Worm (Caenorhabditis elegans) whole organism, mixed stage, embryonic: Measurements from ENCODE around the gene C18H7.4.

ENCODE experiments used
- bed-3 ChIP-seq: fragments of 200-800 bp; sonication (Bioruptor generic); optimal IDR thresholded peaks from 3 replicates; lab custom pipeline; 2018; ENCODE audit warnings: mild to moderate bottlenecking, missing genetic modification characterization, moderate library complexity, missing compliant biosample characterization
- blmp-1 ChIP-seq: fragments of 150-350 bp; optimal IDR thresholded peaks from 2 replicates; lab custom pipeline; 2014; ENCODE audit warnings: missing biosample characterization, missing genetic modification characterization
- ceh-39 ChIP-seq: fragments of 150-350 bp; optimal IDR thresholded peaks from 2 replicates; lab custom pipeline; 2014; ENCODE audit warnings: missing biosample characterization, missing genetic modification characterization
- ceh-43 ChIP-seq: fragments of 200-800 bp; sonication (Bioruptor generic); optimal IDR thresholded peaks from 2 replicates; lab custom pipeline; 2018; ENCODE audit warnings: mild to moderate bottlenecking, missing genetic modification characterization, moderate library complexity, missing compliant biosample characterization
- ceh-83 ChIP-seq: fragments of 200-800 bp; sonication (Bioruptor generic); optimal IDR thresholded peaks from 2 replicates; lab custom pipeline; 2018; ENCODE audit warnings: mild to moderate bottlenecking, missing genetic modification characterization, missing compliant biosample characterization
- ces-1 ChIP-seq: fragments of 150-350 bp; optimal IDR thresholded peaks from 2 replicates; lab custom pipeline; 2014; ENCODE audit warnings: missing biosample characterization, missing genetic modification reagents, missing genetic modification characterization
- cnd-1 ChIP-seq: fragments of 200-800 bp; sonication (Bioruptor generic); optimal IDR thresholded peaks from 2 replicates; lab custom pipeline; 2018; ENCODE audit warnings: mild to moderate bottlenecking, missing genetic modification characterization, missing compliant biosample characterization
- drap-1 ChIP-seq: fragments of 200-800 bp; sonication (Bioruptor generic); optimal IDR thresholded peaks from 3 replicates; lab custom pipeline; 2018; ENCODE audit warnings: mild to moderate bottlenecking, missing genetic modification characterization, missing compliant biosample characterization
- elt-1 ChIP-seq: sonication (generic microtip); optimal IDR thresholded peaks from 2 replicates; lab custom pipeline; 2017; ENCODE audit warnings: missing genetic modification characterization, mild to moderate bottlenecking, missing compliant biosample characterization, antibody characterized with exemption, moderate library complexity, borderline replicate concordance; ENCODE audit not compliant: insufficient read depth
- flh-1 ChIP-seq: fragments of 200-800 bp; sonication (Bioruptor generic); optimal IDR thresholded peaks from 2 replicates; lab custom pipeline; 2018; ENCODE audit warnings: mild to moderate bottlenecking, missing genetic modification characterization, moderate library complexity, missing compliant biosample characterization
- ham-2 ChIP-seq: fragments of 200-800 bp; sonication (Bioruptor generic); optimal IDR thresholded peaks from 2 replicates; lab custom pipeline; 2018; ENCODE audit warnings: mild to moderate bottlenecking, missing genetic modification characterization, missing compliant biosample characterization
- hlh-1 ChIP-seq: fragments of 150-350 bp; optimal IDR thresholded peaks from 2 replicates; lab custom pipeline; 2014; ENCODE audit warnings: missing biosample characterization, missing genetic modification reagents, missing genetic modification characterization
- lin-13 ChIP-seq: fragments of 150-350 bp; optimal IDR thresholded peaks from 2 replicates; lab custom pipeline; 2014; ENCODE audit warnings: missing biosample characterization, missing genetic modification characterization
- lin-32 ChIP-seq: fragments of 200-800 bp; sonication (Bioruptor generic); optimal IDR thresholded peaks from 2 replicates; lab custom pipeline; 2018; ENCODE audit warnings: mild to moderate bottlenecking, missing genetic modification characterization, missing compliant biosample characterization
- lsy-2 ChIP-seq: fragments of 150-350 bp; optimal IDR thresholded peaks from 2 replicates; lab custom pipeline; 2014; ENCODE audit warnings: missing biosample characterization, missing genetic modification characterization
- mab-5 ChIP-seq: fragments of 150-350 bp; optimal IDR thresholded peaks from 2 replicates; lab custom pipeline; 2014; ENCODE audit warnings: missing biosample characterization, missing genetic modification characterization
- mep-1 ChIP-seq: fragments of 150-350 bp; optimal IDR thresholded peaks from 2 replicates; lab custom pipeline; 2017; ENCODE audit warnings: missing biosample characterization, missing genetic modification reagents, missing genetic modification characterization, inconsistent platforms
- mls-2 ChIP-seq: sonication (generic microtip); optimal IDR thresholded peaks from 2 replicates; lab custom pipeline; 2016; ENCODE audit warnings: mild to moderate bottlenecking, missing genetic modification characterization, moderate library complexity, missing compliant biosample characterization
- nhr-2 ChIP-seq: fragments of 150-350 bp; optimal IDR thresholded peaks from 2 replicates; lab custom pipeline; 2014; ENCODE audit warnings: missing biosample characterization, missing genetic modification characterization
- nhr-237 ChIP-seq: fragments of 150-350 bp; optimal IDR thresholded peaks from 2 replicates; lab custom pipeline; 2014; ENCODE audit warnings: missing biosample characterization, missing genetic modification characterization
- nhr-28 ChIP-seq: fragments of 150-350 bp; optimal IDR thresholded peaks from 2 replicates; lab custom pipeline; 2014; ENCODE audit warnings: missing biosample characterization, missing genetic modification characterization
- nhr-76 ChIP-seq: sonication (generic microtip); optimal IDR thresholded peaks from 2 replicates; lab custom pipeline; 2017; ENCODE audit warnings: missing biosample characterization, missing genetic modification characterization
- pha-4 ChIP-seq: fragments of 150-350 bp; optimal IDR thresholded peaks from 2 replicates; lab custom pipeline; 2018; ENCODE audit warnings: missing biosample characterization, missing genetic modification reagents, missing genetic modification characterization
- sptf-1 ChIP-seq: sonication (generic microtip); optimal IDR thresholded peaks from 2 replicates; lab custom pipeline; 2017; ENCODE audit warnings: mild to moderate bottlenecking, missing genetic modification characterization, moderate library complexity, missing compliant biosample characterization
- tbx-8 ChIP-seq: fragments of 200-800 bp; sonication (Bioruptor generic); optimal IDR thresholded peaks from 2 replicates; lab custom pipeline; 2018; ENCODE audit warnings: mild to moderate bottlenecking, missing genetic modification characterization, moderate library complexity, missing compliant biosample characterization
- unc-120 ChIP-seq: sonication (generic microtip); optimal IDR thresholded peaks from 2 replicates; lab custom pipeline; 2017; ENCODE audit warnings: missing genetic modification characterization, missing compliant biosample characterization; ENCODE audit not compliant: poor library complexity, severe bottlenecking
- unc-62 ChIP-seq: fragments of 150-350 bp; optimal IDR thresholded peaks from 2 replicates; lab custom pipeline; 2014; ENCODE audit warnings: missing biosample characterization, missing genetic modification reagents, missing genetic modification characterization
- zip-8 ChIP-seq: fragments of 150-350 bp; optimal IDR thresholded peaks from 2 replicates; lab custom pipeline; 2014; ENCODE audit warnings: missing biosample characterization, missing genetic modification characterization
- ztf-11 ChIP-seq: fragments of 150-350 bp; optimal IDR thresholded peaks from 2 replicates; lab custom pipeline; 2014; ENCODE audit warnings: missing biosample characterization, missing genetic modification characterization

Gene C18H7.4

DNA sequence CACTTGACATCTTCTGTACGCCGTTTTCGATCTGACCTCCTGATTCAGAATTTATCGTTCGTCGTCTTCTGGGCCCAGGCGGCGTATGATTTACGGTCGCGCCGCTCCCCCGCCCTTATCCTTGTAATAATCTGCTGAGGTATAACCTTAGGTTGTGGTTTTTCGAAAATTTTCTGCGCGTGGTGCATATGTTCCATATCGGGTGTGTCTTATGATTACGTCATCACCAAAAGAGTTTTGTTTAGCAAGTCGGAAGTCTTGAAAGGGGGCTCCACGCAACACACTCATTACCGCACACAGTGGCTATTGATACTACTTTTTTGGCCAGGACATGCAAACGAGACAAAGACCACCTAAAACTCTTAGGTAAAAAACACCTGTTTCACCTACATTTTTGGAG lies 32.3 kb upstream of the C18H7.4 start:
- peak; percentile 7 for TF ChIP-seq ceh-83 (GFP tag; lab: Kevin White, UChicago)
- TF ChIP-seq blmp-1 (tag; lab: Kevin White, UChicago), result no peak
- no peak for TF ChIP-seq elt-1 (tag; lab: Kevin White, UChicago)
- no peak for TF ChIP-seq unc-120 (tag; lab: Kevin White, UChicago)
- no peak for TF ChIP-seq nhr-237 (tag; lab: Kevin White, UChicago)
- no peak for TF ChIP-seq nhr-2
- peak; percentile 91 for TF ChIP-seq zip-8 (tag; lab: Kevin White, UChicago)

DNA sequence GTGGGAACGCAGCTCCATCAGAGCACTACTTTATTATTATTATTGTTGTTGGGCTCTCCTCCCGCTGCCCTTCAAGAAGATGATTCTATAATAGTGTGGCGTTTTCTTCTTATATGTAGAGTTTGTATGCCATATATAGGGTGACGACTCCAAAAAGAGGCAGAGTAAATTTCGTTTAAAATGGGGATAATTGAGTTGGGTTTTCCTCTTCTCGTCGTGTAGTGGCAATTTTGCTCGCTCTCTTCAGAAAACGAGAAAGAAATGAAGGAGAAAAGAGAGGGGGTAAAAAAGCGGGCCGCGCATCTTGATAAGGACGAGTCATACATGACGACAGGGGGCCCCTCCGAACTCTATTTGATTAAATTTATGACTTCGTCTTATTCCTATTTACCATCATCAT lies 29.7 kb upstream of the C18H7.4 start:
- TF ChIP-seq lsy-2 (no peak), lin-13 (tag; lab: Kevin White, UChicago) (no peak), ces-1 (peak; percentile 97)

DNA sequence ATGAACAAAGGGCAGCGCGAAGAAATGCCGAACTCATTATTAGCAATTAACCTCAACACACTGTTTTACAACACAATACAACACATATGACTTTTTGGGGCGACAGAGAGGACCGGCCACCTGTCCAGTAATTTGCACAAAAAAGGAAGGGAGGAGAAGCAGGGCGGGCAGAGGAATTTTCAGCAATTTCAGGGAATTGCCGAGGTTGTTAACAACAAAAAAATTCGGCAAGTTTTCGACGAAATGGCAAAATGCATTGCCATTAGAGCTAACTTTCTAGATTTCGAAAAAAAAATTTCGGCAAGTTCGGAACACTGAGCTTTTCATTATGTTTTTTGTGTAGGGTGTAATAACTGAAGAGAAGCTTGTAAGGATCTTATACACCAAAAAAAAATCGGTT lies 29.1 kb upstream of the C18H7.4 start:
- no peak for TF ChIP-seq elt-1 (tag; lab: Kevin White, UChicago)
- no peak for TF ChIP-seq drap-1 (GFP tag; lab: Kevin White, UChicago)
- TF ChIP-seq ztf-11 (tag; lab: Kevin White, UChicago), result no peak
- no peak for TF ChIP-seq nhr-2
- no peak for TF ChIP-seq sptf-1 (tag; lab: Kevin White, UChicago)
- TF ChIP-seq ceh-43 (GFP tag; lab: Kevin White, UChicago), result no peak
- TF ChIP-seq nhr-28 (tag; lab: Kevin White, UChicago), result no peak
- no peak for TF ChIP-seq ceh-39 (tag; lab: Kevin White, UChicago)
- no peak for TF ChIP-seq nhr-76 (tag; lab: Kevin White, UChicago)
- TF ChIP-seq lin-32 (GFP tag; lab: Kevin White, UChicago), result no peak
- TF ChIP-seq ham-2 (GFP tag; lab: Kevin White, UChicago), result no peak
- no peak for TF ChIP-seq lin-13 (tag; lab: Kevin White, UChicago)
- TF ChIP-seq nhr-237 (tag; lab: Kevin White, UChicago), result no peak
- TF ChIP-seq mls-2 (tag; lab: Kevin White, UChicago), result no peak
- no peak for TF ChIP-seq unc-62 (GFP tag; lab: Kevin White, UChicago)

DNA sequence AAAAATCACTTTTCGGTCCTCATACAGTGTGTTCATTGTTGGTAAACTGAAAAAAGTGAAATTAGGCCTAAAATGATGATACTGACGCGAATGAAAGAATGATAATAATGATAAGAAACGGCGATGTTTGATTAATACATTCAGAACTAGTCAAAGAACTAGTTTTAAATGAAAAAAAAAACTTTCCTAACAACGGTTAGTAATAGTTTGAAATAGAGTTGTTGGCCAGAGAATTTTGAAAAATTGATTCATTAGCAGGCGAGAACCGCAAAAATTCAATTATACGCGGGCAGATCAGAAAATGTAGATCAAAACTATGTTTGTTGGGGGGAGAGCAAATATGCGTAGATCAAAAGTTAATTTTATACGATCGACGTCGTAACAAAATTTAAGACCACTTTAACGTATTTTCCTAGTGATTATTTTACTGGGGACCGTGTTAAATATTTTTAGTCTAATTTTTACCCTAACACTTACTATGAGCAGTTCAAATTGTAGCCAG lies 22.3 kb upstream of the C18H7.4 start, which contains the start of gene F56A11.5:
F56A11.5 (minus strand) TSS at position 51 of the 502 bp plus-strand sequence.
- no peak for TF ChIP-seq sptf-1 (tag; lab: Kevin White, UChicago)
- no peak for TF ChIP-seq unc-120 (tag; lab: Kevin White, UChicago)
- TF ChIP-seq lsy-2, result no peak
- no peak for TF ChIP-seq cnd-1 (tag; lab: Kevin White, UChicago)
- no peak for TF ChIP-seq flh-1 (GFP tag; lab: Kevin White, UChicago)
- TF ChIP-seq elt-1 (tag; lab: Kevin White, UChicago), result no peak
- TF ChIP-seq nhr-2, result no peak
- TF ChIP-seq mab-5 (tag; lab: Kevin White, UChicago), result no peak
- TF ChIP-seq lin-13 (tag; lab: Kevin White, UChicago), result no peak
- TF ChIP-seq zip-8 (tag; lab: Kevin White, UChicago), result no peak
- no peak for TF ChIP-seq ces-1
- no peak for TF ChIP-seq hlh-1 (tag; lab: Kevin White, UChicago)
- TF ChIP-seq bed-3, result no peak

DNA sequence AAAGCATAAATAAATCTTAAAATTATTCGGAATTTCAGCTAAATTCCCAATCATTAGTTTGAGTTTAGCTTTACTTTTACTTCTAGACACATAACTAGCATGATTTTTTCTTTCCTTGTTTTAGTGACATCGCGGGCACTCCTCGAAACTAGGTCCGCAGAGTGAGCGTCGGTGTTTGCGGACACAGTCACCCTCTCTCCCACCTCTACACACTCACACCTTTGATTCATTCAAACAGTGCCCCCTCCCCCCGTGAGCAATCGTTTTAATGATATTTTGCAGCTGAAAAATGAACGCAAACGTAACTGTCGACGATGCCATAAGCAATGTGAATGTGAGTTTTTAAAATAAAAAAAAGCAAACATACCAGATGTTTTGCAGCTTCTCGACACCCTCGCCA lies 20.6 kb upstream of the C18H7.4 start, which contains the start of gene gex-2:
gex-2 (plus strand) TSS at position 283 of the 400 bp plus-strand sequence.
- TF ChIP-seq ham-2 (GFP tag; lab: Kevin White, UChicago) (no peak), mep-1 (tag; lab: Kevin White, UChicago) (no peak), zip-8 (tag; lab: Kevin White, UChicago) (no peak), drap-1 (GFP tag; lab: Kevin White, UChicago) (no peak), ztf-11 (tag; lab: Kevin White, UChicago) (no peak), ces-1 (no peak)
- TF ChIP-seq, all 35 proteins: peak for 0

DNA sequence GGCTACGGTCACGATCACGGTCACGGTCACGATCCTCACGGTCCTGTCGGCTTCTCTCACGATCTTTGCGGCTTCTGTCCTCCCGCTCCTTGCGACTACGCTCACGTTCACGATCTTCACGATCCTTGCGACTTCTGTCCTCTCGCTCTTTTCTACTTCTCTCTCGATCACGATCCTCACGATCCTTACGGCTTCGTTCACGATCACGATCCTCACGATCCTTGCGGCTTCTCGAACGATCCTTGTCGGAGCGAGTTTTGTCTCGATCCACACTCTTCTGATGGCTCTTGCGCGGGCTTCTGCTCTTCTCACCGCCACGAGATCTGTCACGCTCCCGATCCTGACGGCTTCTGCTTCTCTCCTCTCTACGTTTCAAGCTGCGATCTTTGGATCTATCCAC lies 12.6 kb upstream of the C18H7.4 start:
- TF ChIP-seq unc-62 (GFP tag; lab: Kevin White, UChicago), result no peak
- TF ChIP-seq pha-4 (tag; lab: Kevin White, UChicago), result no peak
- TF ChIP-seq cnd-1 (tag; lab: Kevin White, UChicago), result no peak
- TF ChIP-seq ceh-43 (GFP tag; lab: Kevin White, UChicago), result no peak
- TF ChIP-seq ces-1, result no peak
- TF ChIP-seq tbx-8 (GFP tag; lab: Kevin White, UChicago), result no peak
- TF ChIP-seq nhr-76 (tag; lab: Kevin White, UChicago), result no peak
- TF ChIP-seq zip-8 (tag; lab: Kevin White, UChicago), result no peak
- TF ChIP-seq, all 35 proteins: peak for 0
